Worm (Caenorhabditis elegans) whole organism, late embryonic: ENCODE results near the gene mrps-7.

Source experiments
- C38D4.7 ChIP-seq: fragments of 200-800 bp; sonication (Bioruptor generic); optimal IDR thresholded peaks from 2 replicates; lab custom pipeline; 2018; ENCODE audit warnings: mild to moderate bottlenecking, missing genetic modification characterization, moderate library complexity, missing compliant biosample characterization
- K02D7.2 ChIP-seq: sonication (generic microtip); optimal IDR thresholded peaks from 2 replicates; lab custom pipeline; 2017; ENCODE audit warnings: mild to moderate bottlenecking, missing genetic modification characterization, missing compliant biosample characterization
- ama-1 ChIP-seq: fragments of 150-350 bp; optimal IDR thresholded peaks from 2 replicates; lab custom pipeline; 2014
- ceh-18 ChIP-seq: sonication (generic microtip); optimal IDR thresholded peaks from 2 replicates; lab custom pipeline; 2016; ENCODE audit warnings: missing genetic modification characterization, missing compliant biosample characterization
- ceh-19 ChIP-seq: fragments of 200-800 bp; sonication (Bioruptor generic); optimal IDR thresholded peaks from 2 replicates; lab custom pipeline; 2018; ENCODE audit warnings: mild to moderate bottlenecking, missing genetic modification characterization, missing compliant biosample characterization
- ceh-2 ChIP-seq: sonication (generic microtip); optimal IDR thresholded peaks from 2 replicates; lab custom pipeline; 2016; ENCODE audit warnings: missing genotype, missing genetic modification characterization, missing compliant biosample characterization
- ceh-22 ChIP-seq: sonication (generic microtip); optimal IDR thresholded peaks from 2 replicates; lab custom pipeline; 2017; ENCODE audit warnings: missing biosample characterization, missing genetic modification characterization
- ceh-24 ChIP-seq: sonication (generic microtip); optimal IDR thresholded peaks from 2 replicates; lab custom pipeline; 2016; ENCODE audit warnings: mild to moderate bottlenecking, missing genetic modification characterization, missing compliant biosample characterization
- ceh-31 ChIP-seq: sonication (generic microtip); optimal IDR thresholded peaks from 2 replicates; lab custom pipeline; 2016; ENCODE audit warnings: missing genetic modification characterization, missing compliant biosample characterization
- ceh-34 ChIP-seq: sonication (generic microtip); optimal IDR thresholded peaks from 2 replicates; lab custom pipeline; 2016; ENCODE audit warnings: mild to moderate bottlenecking, missing genetic modification characterization, missing compliant biosample characterization
- ceh-45 ChIP-seq: fragments of 200-800 bp; sonication (Bioruptor generic); IDR thresholded peaks from 2 replicates; pipeline ENCODE4 v1.3.6; 2022; ENCODE audit warnings: missing genetic modification reagents, missing genetic modification characterization, missing compliant biosample characterization
- ceh-6 ChIP-seq: fragments of 200-800 bp; sonication (Bioruptor generic); optimal IDR thresholded peaks from 2 replicates; lab custom pipeline; 2018; ENCODE audit warnings: mild to moderate bottlenecking, missing genetic modification characterization, missing compliant biosample characterization
- dve-1 ChIP-seq: sonication (generic microtip); optimal IDR thresholded peaks from 2 replicates; lab custom pipeline; 2017; ENCODE audit warnings: antibody characterized with exemption, mild to moderate bottlenecking, missing genetic modification characterization, missing compliant biosample characterization
- elt-2 ChIP-seq: sonication (generic microtip); optimal IDR thresholded peaks from 2 replicates; lab custom pipeline; 2016; ENCODE audit warnings: missing genetic modification reagents, missing genetic modification characterization, missing compliant biosample characterization
- ets-4 ChIP-seq: sonication (generic microtip); optimal IDR thresholded peaks from 2 replicates; lab custom pipeline; 2016; ENCODE audit warnings: missing genetic modification characterization, missing compliant biosample characterization
- eyg-1 ChIP-seq: sonication (generic microtip); optimal IDR thresholded peaks from 2 replicates; lab custom pipeline; 2016; ENCODE audit warnings: missing genotype, missing genetic modification characterization, missing compliant biosample characterization
- fax-1 ChIP-seq: sonication (generic microtip); optimal IDR thresholded peaks from 2 replicates; lab custom pipeline; 2016; ENCODE audit warnings: missing genotype, missing genetic modification characterization, missing compliant biosample characterization
- fkh-6 ChIP-seq: sonication (generic microtip); optimal IDR thresholded peaks from 2 replicates; lab custom pipeline; 2016; ENCODE audit warnings: missing genetic modification characterization, missing compliant biosample characterization
- hlh-15 ChIP-seq: sonication (generic microtip); optimal IDR thresholded peaks from 2 replicates; lab custom pipeline; 2016; ENCODE audit warnings: missing genetic modification characterization, missing compliant biosample characterization
- hlh-30 ChIP-seq: sonication (generic microtip); optimal IDR thresholded peaks from 2 replicates; lab custom pipeline; 2017; ENCODE audit warnings: antibody characterized with exemption, missing genetic modification characterization, missing compliant biosample characterization; ENCODE audit not compliant: insufficient read depth
- hlh-6 ChIP-seq: sonication (generic microtip); optimal IDR thresholded peaks from 2 replicates; lab custom pipeline; 2016; ENCODE audit warnings: missing genotype, missing genetic modification characterization, missing compliant biosample characterization
- madf-2 ChIP-seq: sonication (generic microtip); optimal IDR thresholded peaks from 2 replicates; lab custom pipeline; 2017; ENCODE audit warnings: missing genetic modification characterization, missing compliant biosample characterization
- nfya-1 ChIP-seq: sonication (generic microtip); optimal IDR thresholded peaks from 2 replicates; lab custom pipeline; 2017; ENCODE audit warnings: missing genetic modification characterization, mild to moderate bottlenecking, missing compliant biosample characterization, antibody characterized with exemption, moderate library complexity
- nhr-11 ChIP-seq: fragments of 150-350 bp; optimal IDR thresholded peaks from 2 replicates; lab custom pipeline; 2014; ENCODE audit warnings: missing biosample characterization, missing genetic modification characterization
- nhr-232 ChIP-seq: sonication (generic microtip); optimal IDR thresholded peaks from 2 replicates; lab custom pipeline; 2016; ENCODE audit warnings: missing genetic modification characterization, missing compliant biosample characterization
- npax-4 ChIP-seq: sonication (generic microtip); optimal IDR thresholded peaks from 2 replicates; lab custom pipeline; 2016; ENCODE audit warnings: missing genetic modification characterization, missing compliant biosample characterization
- odd-2 ChIP-seq: sonication (generic microtip); optimal IDR thresholded peaks from 2 replicates; lab custom pipeline; 2017; ENCODE audit warnings: antibody characterized with exemption, mild to moderate bottlenecking, missing genetic modification characterization, missing compliant biosample characterization
- pag-3 ChIP-seq: sonication (generic microtip); optimal IDR thresholded peaks from 2 replicates; lab custom pipeline; 2016; ENCODE audit warnings: missing compliant biosample characterization, missing genetic modification characterization, borderline replicate concordance
- pha-4 ChIP-seq: fragments of 150-350 bp; optimal IDR thresholded peaks from 2 replicates; lab custom pipeline; 2018; ENCODE audit warnings: missing biosample characterization, missing genetic modification reagents, missing genetic modification characterization
- pqm-1 ChIP-seq: sonication (generic microtip); optimal IDR thresholded peaks from 2 replicates; lab custom pipeline; 2016; ENCODE audit warnings: missing genetic modification characterization, missing compliant biosample characterization
- sdc-2 ChIP-seq: sonication (generic microtip); optimal IDR thresholded peaks from 2 replicates; lab custom pipeline; 2016; ENCODE audit warnings: missing genotype, missing genetic modification characterization, missing compliant biosample characterization
- sox-2 ChIP-seq: fragments of 200-800 bp; sonication (Bioruptor generic); IDR thresholded peaks from 2 replicates; pipeline ENCODE4 v1.3.6; 2022; ENCODE audit warnings: missing genetic modification reagents, missing genetic modification characterization, missing compliant biosample characterization
- tbx-2 ChIP-seq: sonication (generic microtip); optimal IDR thresholded peaks from 2 replicates; lab custom pipeline; 2016; ENCODE audit warnings: missing genetic modification characterization, missing compliant biosample characterization
- tbx-7 ChIP-seq: sonication (generic microtip); optimal IDR thresholded peaks from 2 replicates; lab custom pipeline; 2016; ENCODE audit warnings: missing genotype, missing genetic modification characterization, missing compliant biosample characterization
- unc-3 ChIP-seq, 2 experiments: fragments of 200-800 bp in 1 of 2; sonication (Bioruptor generic) in 1 of 2; sonication (generic microtip) in 1 of 2; conservative IDR thresholded peaks in 1 of 2; optimal IDR thresholded peaks in 1 of 2; 2 replicates each; pipeline versions ENCODE4 v1.3.6 to Lab custom; 2016 to 2022; ENCODE audit warnings: missing compliant biosample characterization in 2 of 2, missing genetic modification characterization in 2 of 2, missing genetic modification reagents in 1 of 2
- unc-42 ChIP-seq: sonication (generic microtip); optimal IDR thresholded peaks from 2 replicates; lab custom pipeline; 2016; ENCODE audit warnings: missing genotype, missing genetic modification characterization, missing compliant biosample characterization
- unc-86 ChIP-seq: sonication (generic microtip); optimal IDR thresholded peaks from 2 replicates; lab custom pipeline; 2016; ENCODE audit warnings: missing genetic modification characterization, missing compliant biosample characterization
- zip-5 ChIP-seq: sonication (generic microtip); optimal IDR thresholded peaks from 2 replicates; lab custom pipeline; 2016; ENCODE audit warnings: missing genetic modification characterization, missing compliant biosample characterization
- ztf-16 ChIP-seq: sonication (generic microtip); optimal IDR thresholded peaks from 2 replicates; lab custom pipeline; 2017; ENCODE audit warnings: missing genetic modification characterization, missing compliant biosample characterization

mrps-7 gene

DNA sequence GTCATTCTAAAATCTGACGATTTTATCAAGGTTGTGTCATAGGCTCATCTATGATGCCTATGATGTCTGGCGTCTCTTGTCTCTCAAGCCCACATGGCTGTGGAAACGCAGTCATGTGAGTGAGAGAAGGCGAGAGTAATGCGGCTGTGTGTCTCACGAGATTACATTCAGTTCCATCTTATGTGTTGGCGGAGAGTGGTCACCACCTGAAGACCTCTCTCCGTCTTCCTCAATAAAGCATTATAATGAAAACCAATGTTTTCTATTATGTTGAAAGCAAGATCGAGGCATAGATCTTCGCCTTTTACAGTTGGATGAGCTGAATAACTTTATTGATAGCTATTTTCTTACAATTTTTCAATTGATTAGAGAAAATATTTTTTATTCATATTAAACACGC is 4.2 kb downstream of the mrps-7 start:
- TF ChIP-seq hlh-30 (tag; lab: Kevin White, UChicago) (peak; percentile 93), tbx-2 (tag; lab: Kevin White, UChicago) (peak; percentile 24), nfya-1 (tag; lab: Kevin White, UChicago) (peak; percentile 27), sox-2 (GFP tag; lab: Robert Waterston, UW) (0 out of 2 replicates have a peak, but pooled peaks have one; percentile 43), ceh-31 (tag; lab: Kevin White, UChicago) (peak; percentile 44), unc-42 (tag; lab: Kevin White, UChicago) (peak; percentile 16), ceh-18 (tag; lab: Kevin White, UChicago) (peak; percentile 40), elt-2 (tag; lab: Kevin White, UChicago) (peak; percentile 4)

ce11 chrIV:14760845-14761244 is 6.7 kb downstream of the mrps-7 start, which contains the start of gene ptp-5.2:
Gene ptp-5.2 (minus strand): TSS chrIV:14760945.
- TF ChIP-seq C38D4.7 (GFP tag; lab: Kevin White, UChicago) (no peak), hlh-30 (tag; lab: Kevin White, UChicago) (no peak), ama-1 (lab: Kevin White, UChicago) (no peak), dve-1 (tag; lab: Kevin White, UChicago) (no peak), hlh-6 (tag; lab: Kevin White, UChicago) (no peak), pha-4 (tag; lab: Kevin White, UChicago) (no peak), ztf-16 (tag; lab: Kevin White, UChicago) (no peak), odd-2 (no peak), ceh-34 (tag; lab: Kevin White, UChicago) (no peak), ceh-24 (tag; lab: Kevin White, UChicago) (no peak), fax-1 (tag; lab: Kevin White, UChicago) (no peak), hlh-15 (tag; lab: Kevin White, UChicago) (no peak), ceh-22 (tag; lab: Kevin White, UChicago) (no peak), K02D7.2 (tag; lab: Kevin White, UChicago) (no peak), ceh-2 (tag; lab: Kevin White, UChicago) (no peak), fkh-6 (tag; lab: Kevin White, UChicago) (no peak), tbx-7 (tag; lab: Kevin White, UChicago) (no peak)

- no peak for TF ChIP-seq fax-1 (tag; lab: Kevin White, UChicago)
- no peak for TF ChIP-seq C38D4.7 (GFP tag; lab: Kevin White, UChicago)
- no peak for TF ChIP-seq ceh-45 (GFP tag; lab: Robert Waterston, UW)
- no peak for TF ChIP-seq eyg-1
- TF ChIP-seq unc-3 (GFP tag; conservative IDR thresholded peaks at IDR 0.05; lab: Robert Waterston, UW) = no peak
- TF ChIP-seq unc-3 (tag; optimal IDR thresholded peaks at IDR 0.05; lab: Kevin White, UChicago) = no peak
- TF ChIP-seq ceh-24 (tag; lab: Kevin White, UChicago) = no peak
- TF ChIP-seq ceh-18 (tag; lab: Kevin White, UChicago) = no peak
- no peak for TF ChIP-seq nfya-1 (tag; lab: Kevin White, UChicago)
- TF ChIP-seq unc-86 (tag; lab: Kevin White, UChicago) = no peak
- TF ChIP-seq ets-4 (tag; lab: Kevin White, UChicago) = no peak
- no peak for TF ChIP-seq npax-4
- TF ChIP-seq nhr-11 (tag; lab: Kevin White, UChicago) = no peak
- TF ChIP-seq madf-2 (tag; lab: Kevin White, UChicago) = no peak
- TF ChIP-seq K02D7.2 (tag; lab: Kevin White, UChicago) = no peak
- TF ChIP-seq pqm-1 (tag; lab: Kevin White, UChicago) = no peak
Observed at ce11 chrIV:14759662-14760061, 7.9 kb downstream of the mrps-7 start.

- TF ChIP-seq ama-1 (lab: Kevin White, UChicago) (no peak), ets-4 (tag; lab: Kevin White, UChicago) (no peak), fkh-6 (tag; lab: Kevin White, UChicago) (no peak), ceh-34 (tag; lab: Kevin White, UChicago) (no peak), nhr-232 (tag; lab: Kevin White, UChicago) (no peak), pag-3 (tag; lab: Kevin White, UChicago) (no peak), ceh-6 (GFP tag; lab: Kevin White, UChicago) (no peak), zip-5 (tag; lab: Kevin White, UChicago) (no peak), C38D4.7 (GFP tag; lab: Kevin White, UChicago) (no peak), ceh-19 (GFP tag; lab: Kevin White, UChicago) (no peak), ceh-22 (tag; lab: Kevin White, UChicago) (no peak), npax-4 (no peak), madf-2 (tag; lab: Kevin White, UChicago) (no peak), pqm-1 (tag; lab: Kevin White, UChicago) (no peak), nfya-1 (tag; lab: Kevin White, UChicago) (no peak), ceh-18 (tag; lab: Kevin White, UChicago) (no peak), sdc-2 (tag; lab: Kevin White, UChicago) (no peak)
- TF ChIP-seq, all 69 proteins: peak for 0
Observed at ce11 chrIV:14757786-14758185, 9.7 kb downstream of the mrps-7 start.
